Fruit fly (Drosophila melanogaster) whole organism, embryonic: Measurements from ENCODE around the gene ATPsynbeta.

Experiments
- Antp ChIP-seq: fragments of 200-800 bp; sonication (Bioruptor generic); optimal IDR thresholded peaks from 3 replicates; lab custom pipeline; 2016; ENCODE audit warnings: missing biosample characterization, missing genetic modification characterization
- Bteb2 ChIP-seq: fragments of 200-800 bp; sonication (Bioruptor generic); optimal IDR thresholded peaks from 2 replicates; lab custom pipeline; 2016; ENCODE audit warnings: missing biosample characterization, missing genetic modification characterization
- C15 ChIP-seq: fragments of 200-800 bp; sonication (Bioruptor generic); IDR thresholded peaks from 3 replicates; pipeline ENCODE4 v1.3.6; 2022; ENCODE audit warnings: missing biosample characterization, missing genetic modification characterization
- CG10209 ChIP-seq: fragments of 200-800 bp; sonication (Bioruptor generic); optimal IDR thresholded peaks from 3 replicates; lab custom pipeline; 2017; ENCODE audit warnings: missing biosample characterization, mild to moderate bottlenecking, missing genetic modification characterization, missing genetic modification reagents
- CG10274 ChIP-seq: fragments of 200-800 bp; sonication (Bioruptor generic); optimal IDR thresholded peaks from 3 replicates; lab custom pipeline; 2017; ENCODE audit warnings: missing biosample characterization, mild to moderate bottlenecking, missing genetic modification characterization
- CG10654 ChIP-seq: fragments of 200-800 bp; sonication (Bioruptor generic); optimal IDR thresholded peaks from 2 replicates; lab custom pipeline; 2016; ENCODE audit warnings: missing biosample characterization, missing genetic modification characterization
- CG11093 ChIP-seq: fragments of 200-800 bp; sonication (Bioruptor generic); IDR thresholded peaks from 3 replicates; pipeline ENCODE4 v1.3.6; 2022; ENCODE audit warnings: missing biosample characterization, missing genetic modification characterization
- CG11723 ChIP-seq: fragments of 200-800 bp; sonication (Bioruptor generic); optimal IDR thresholded peaks from 2 replicates; lab custom pipeline; 2017; ENCODE audit warnings: missing biosample characterization, mild to moderate bottlenecking, missing genetic modification characterization
- CG12104 ChIP-seq: fragments of 200-800 bp; sonication (Bioruptor generic); optimal IDR thresholded peaks from 3 replicates; lab custom pipeline; 2016; ENCODE audit warnings: missing biosample characterization, missing genetic modification characterization
- CG17829 ChIP-seq: fragments of 200-800 bp; optimal IDR thresholded peaks from 2 replicates; lab custom pipeline; 2019; ENCODE audit warnings: missing biosample characterization, mild to moderate bottlenecking, missing genetic modification characterization, moderate library complexity
- CG1792 ChIP-seq: fragments of 200-800 bp; sonication (Bioruptor generic); optimal IDR thresholded peaks from 2 replicates; lab custom pipeline; 2016; ENCODE audit warnings: missing biosample characterization, missing genetic modification characterization
- CG2199 ChIP-seq: fragments of 200-800 bp; sonication (Bioruptor generic); IDR thresholded peaks from 3 replicates; pipeline ENCODE4 v1.3.6; 2022; ENCODE audit warnings: missing biosample characterization, missing genetic modification characterization
- CG2202 ChIP-seq: fragments of 200-800 bp; sonication (Bioruptor generic); optimal IDR thresholded peaks from 2 replicates; lab custom pipeline; 2018; ENCODE audit warnings: missing biosample characterization, mild to moderate bottlenecking, missing genetic modification characterization
- CG33557 ChIP-seq: fragments of 200-800 bp; sonication (Bioruptor generic); optimal IDR thresholded peaks from 2 replicates; lab custom pipeline; 2019; ENCODE audit warnings: missing biosample characterization, mild to moderate bottlenecking, missing genetic modification characterization, moderate library complexity
- CG3726 ChIP-seq: fragments of 200-800 bp; sonication (Bioruptor generic); IDR thresholded peaks from 3 replicates; pipeline ENCODE4, ENCODE4 v1.3.6; 2022; ENCODE audit warnings: missing biosample characterization, missing genetic modification characterization
- CG4404 ChIP-seq: fragments of 200-800 bp; sonication (Bioruptor generic); IDR thresholded peaks from 2 replicates; pipeline ENCODE4 v1.3.6; 2022; ENCODE audit warnings: missing biosample characterization, missing genetic modification characterization
- CG5953 ChIP-seq: fragments of 200-800 bp; sonication (Bioruptor generic); IDR thresholded peaks from 2 replicates; pipeline ENCODE4 v1.3.6; 2022; ENCODE audit warnings: missing biosample characterization, missing genetic modification characterization
- CG6654 ChIP-seq: fragments of 200-800 bp; sonication (Bioruptor generic); optimal IDR thresholded peaks from 2 replicates; lab custom pipeline; 2017; ENCODE audit warnings: missing biosample characterization, mild to moderate bottlenecking, missing genetic modification characterization
- CG7556 ChIP-seq: fragments of 200-800 bp; sonication (Bioruptor generic); optimal IDR thresholded peaks from 2 replicates; lab custom pipeline; 2017; ENCODE audit warnings: missing biosample characterization, mild to moderate bottlenecking, missing genetic modification characterization
- CG7928 ChIP-seq: fragments of 200-800 bp; sonication (Bioruptor generic); optimal IDR thresholded peaks from 2 replicates; lab custom pipeline; 2017; ENCODE audit warnings: missing biosample characterization, mild to moderate bottlenecking, missing genetic modification characterization
- CG8478 ChIP-seq: fragments of >200 bp; optimal IDR thresholded peaks from 2 replicates; lab custom pipeline; 2018
- CG8765 ChIP-seq: fragments of 200-800 bp; sonication (Bioruptor generic); IDR thresholded peaks from 2 replicates; pipeline ENCODE4 v1.3.6; 2022; ENCODE audit warnings: missing biosample characterization, missing genetic modification characterization
- CG9215 ChIP-seq: fragments of 200-800 bp; sonication (Bioruptor generic); IDR thresholded peaks from 2 replicates; pipeline ENCODE4 v1.3.6; 2022; ENCODE audit warnings: missing biosample characterization, missing genetic modification characterization
- CG9727 ChIP-seq: fragments of 200-800 bp; sonication (Bioruptor generic); optimal IDR thresholded peaks from 3 replicates; lab custom pipeline; 2017; ENCODE audit warnings: missing biosample characterization, mild to moderate bottlenecking, missing genetic modification characterization
- D19B ChIP-seq: fragments of 200-800 bp; sonication (Bioruptor generic); optimal IDR thresholded peaks from 2 replicates; lab custom pipeline; 2017; ENCODE audit warnings: missing biosample characterization, mild to moderate bottlenecking, missing genetic modification characterization
- Doc3 ChIP-seq: fragments of 200-800 bp; sonication (Bioruptor generic); IDR thresholded peaks from 3 replicates; pipeline ENCODE4 v1.3.6; 2022; ENCODE audit warnings: missing biosample characterization, missing genetic modification characterization; ENCODE audit not compliant: partially characterized antibody
- E2f2 ChIP-seq: fragments of 200-800 bp; sonication (Bioruptor generic); IDR thresholded peaks from 2 replicates; pipeline ENCODE4 v1.3.6; 2022; ENCODE audit warnings: missing biosample characterization, missing genetic modification characterization
- Hey ChIP-seq: fragments of 200-800 bp; sonication (Bioruptor generic); optimal IDR thresholded peaks from 3 replicates; lab custom pipeline; 2018; ENCODE audit warnings: missing biosample characterization, mild to moderate bottlenecking, missing genetic modification characterization
- Hmr ChIP-seq: fragments of 200-800 bp; sonication (Bioruptor generic); optimal IDR thresholded peaks from 3 replicates; lab custom pipeline; 2017; ENCODE audit warnings: mild to moderate bottlenecking, missing biosample characterization, missing genetic modification reagents, missing genetic modification characterization
- NK7.1 ChIP-seq: fragments of 200-800 bp; sonication (Bioruptor generic); optimal IDR thresholded peaks from 3 replicates; lab custom pipeline; 2016; ENCODE audit warnings: missing biosample characterization, missing genetic modification characterization
- Nf-YC ChIP-seq: fragments of 200-800 bp; optimal IDR thresholded peaks from 3 replicates; lab custom pipeline; 2019; ENCODE audit warnings: missing biosample characterization, mild to moderate bottlenecking, missing genetic modification characterization, moderate library complexity
- Oli ChIP-seq: fragments of 200-800 bp; sonication (Bioruptor generic); optimal IDR thresholded peaks from 2 replicates; lab custom pipeline; 2018; ENCODE audit warnings: missing biosample characterization, mild to moderate bottlenecking, missing genetic modification characterization, moderate library complexity
- Poxn ChIP-seq: fragments of 200-800 bp; sonication (Bioruptor generic); IDR thresholded peaks from 2 replicates; pipeline ENCODE4 v1.3.6; 2022; ENCODE audit warnings: missing biosample characterization, missing genetic modification characterization
- Scr ChIP-seq: fragments of 200-800 bp; sonication (Bioruptor generic); IDR thresholded peaks from 2 replicates; pipeline ENCODE4 v1.3.6; 2022; ENCODE audit warnings: missing biosample characterization, missing genetic modification characterization; ENCODE audit not compliant: partially characterized antibody
- Side ChIP-seq: fragments of 200-800 bp; sonication (Bioruptor generic); optimal IDR thresholded peaks from 2 replicates; lab custom pipeline; 2016; ENCODE audit warnings: missing biosample characterization, missing genetic modification characterization
- Sin3A ChIP-seq: fragments of >200 bp; optimal IDR thresholded peaks from 2 replicates; lab custom pipeline; 2018
- TFAM ChIP-seq: fragments of 200-800 bp; sonication (Bioruptor generic); optimal IDR thresholded peaks from 2 replicates; lab custom pipeline; 2017; ENCODE audit warnings: missing biosample characterization, missing genetic modification characterization, inconsistent platforms
- Taf1 ChIP-seq: fragments of 200-800 bp; sonication (Bioruptor generic); IDR thresholded peaks from 2 replicates; pipeline ENCODE4 v1.3.6; 2022; ENCODE audit warnings: missing biosample characterization, missing genetic modification characterization
- aop ChIP-seq: fragments of 200-800 bp; sonication (Bioruptor generic); IDR thresholded peaks from 2 replicates; pipeline ENCODE4 v1.3.6; 2022; ENCODE audit warnings: missing biosample characterization, missing genetic modification characterization
- bab2 ChIP-seq: fragments of 200-800 bp; sonication (Bioruptor generic); optimal IDR thresholded peaks from 2 replicates; lab custom pipeline; 2016; ENCODE audit warnings: missing biosample characterization, missing genetic modification characterization
- btn ChIP-seq: fragments of 200-800 bp; sonication (Bioruptor generic); optimal IDR thresholded peaks from 2 replicates; lab custom pipeline; 2016; ENCODE audit warnings: missing biosample characterization, missing genetic modification characterization
- danr ChIP-seq: fragments of 200-800 bp; sonication (Bioruptor generic); IDR thresholded peaks from 2 replicates; pipeline ENCODE4 v1.3.6; 2022; ENCODE audit warnings: missing biosample characterization, missing genetic modification characterization
- esg ChIP-seq: fragments of 200-800 bp; sonication (Bioruptor generic); conservative IDR thresholded peaks from 2 replicates; pipeline ENCODE4 v1.3.6; 2022; ENCODE audit warnings: missing biosample characterization, missing genetic modification characterization
- gsb-n ChIP-seq: fragments of 200-800 bp; sonication (Bioruptor generic); optimal IDR thresholded peaks from 3 replicates; lab custom pipeline; 2018; ENCODE audit warnings: missing biosample characterization, mild to moderate bottlenecking, missing genetic modification characterization
- gt ChIP-seq: fragments of 200-800 bp; sonication (Bioruptor generic); IDR thresholded peaks from 2 replicates; pipeline ENCODE4 v1.3.6; 2022; ENCODE audit warnings: missing biosample characterization, missing genetic modification characterization
- luna ChIP-seq: fragments of 200-800 bp; sonication (Bioruptor generic); optimal IDR thresholded peaks from 2 replicates; lab custom pipeline; 2016; ENCODE audit warnings: missing biosample characterization, missing genetic modification characterization
- mld ChIP-seq: fragments of 200-800 bp; sonication (Bioruptor generic); IDR thresholded peaks from 3 replicates; pipeline ENCODE4 v1.3.6; 2022; ENCODE audit warnings: missing biosample characterization, missing genetic modification characterization; ENCODE audit not compliant: partially characterized antibody
- otp ChIP-seq: fragments of 200-800 bp; sonication (Bioruptor generic); IDR thresholded peaks from 3 replicates; pipeline ENCODE4, ENCODE4 v1.3.6; 2022; ENCODE audit warnings: missing biosample characterization, missing genetic modification characterization
- pb ChIP-seq: fragments of 200-800 bp; sonication (Bioruptor generic); optimal IDR thresholded peaks from 3 replicates; lab custom pipeline; 2016; ENCODE audit warnings: missing biosample characterization, missing genetic modification characterization
- peb ChIP-seq: fragments of 200-800 bp; sonication (Bioruptor generic); IDR thresholded peaks from 2 replicates; pipeline ENCODE4 v1.3.6; 2022; ENCODE audit warnings: missing biosample characterization, missing genetic modification characterization
- row ChIP-seq: fragments of 200-800 bp; sonication (Bioruptor generic); IDR thresholded peaks from 3 replicates; pipeline ENCODE4 v1.3.6; 2022; ENCODE audit warnings: missing biosample characterization, missing genetic modification characterization
- shn ChIP-seq: fragments of 200-800 bp; sonication (Bioruptor generic); optimal IDR thresholded peaks from 3 replicates; lab custom pipeline; 2016; ENCODE audit warnings: missing biosample characterization, missing genetic modification characterization
- sisA ChIP-seq: fragments of 200-800 bp; sonication (Bioruptor generic); IDR thresholded peaks from 2 replicates; pipeline ENCODE4 v1.3.6; 2022; ENCODE audit warnings: missing biosample characterization, missing genetic modification characterization
- tgo ChIP-seq: fragments of 200-800 bp; sonication (Bioruptor generic); IDR thresholded peaks from 3 replicates; pipeline ENCODE4 v1.3.6; 2022; ENCODE audit warnings: missing biosample characterization, missing genetic modification characterization

The ATPsynbeta gene

dm6 chr4:1030692-1031110, 583 bp upstream of the ATPsynbeta start (continued):
- TF ChIP-seq CG7928 (GFP tag; lab: Kevin White, UChicago), result no peak
- TF ChIP-seq CG7556 (GFP tag; lab: Kevin White, UChicago), result no peak
- no peak for TF ChIP-seq luna (GFP tag; lab: Kevin White, UChicago)
- no peak for TF ChIP-seq Bteb2 (GFP tag; lab: Kevin White, UChicago)
- no peak for TF ChIP-seq CG10654 (GFP tag; lab: Kevin White, UChicago)
- TF ChIP-seq E2f2 (GFP tag; lab: Robert Waterston, UW), result no peak
- TF ChIP-seq CG33557 (GFP tag; lab: Kevin White, UChicago), result peak; percentile 4
- TF ChIP-seq pb (GFP tag; lab: Kevin White, UChicago), result no peak
- TF ChIP-seq CG2202, result no peak
- no peak for TF ChIP-seq CG4404
- TF ChIP-seq CG11723, result peak; percentile 43
- peak; percentile 18 for TF ChIP-seq CG17829 (tag; lab: Kevin White, UChicago)
- peak; percentile 66 for TF ChIP-seq Scr (GFP tag; lab: Robert Waterston, UW)
- TF ChIP-seq CG8478 (lab: Kevin White, UChicago), result no peak
- TF ChIP-seq CG6654 (GFP tag; lab: Kevin White, UChicago), result no peak
- no peak for TF ChIP-seq Poxn (GFP tag; lab: Robert Waterston, UW)
- TF ChIP-seq bab2 (GFP tag; lab: Kevin White, UChicago), result peak; percentile 14
- TF ChIP-seq peb (GFP tag; lab: Robert Waterston, UW), result no peak
- TF ChIP-seq Side (GFP tag; lab: Kevin White, UChicago), result no peak
- TF ChIP-seq Taf1 (GFP tag; lab: Robert Waterston, UW), result no peak
- TF ChIP-seq gt (GFP tag; lab: Robert Waterston, UW), result no peak
- TF ChIP-seq mld (GFP tag; lab: Robert Waterston, UW), result peak; percentile 68; the same call in 1 of the 3 replicates
- no peak for TF ChIP-seq CG3726 (GFP tag; lab: Robert Waterston, UW)
- TF ChIP-seq CG5953 (GFP tag; lab: Robert Waterston, UW), result no peak
- no peak for TF ChIP-seq TFAM (GFP tag; lab: Kevin White, UChicago)
- TF ChIP-seq CG11093, result no peak
- TF ChIP-seq Hmr (GFP tag; lab: Kevin White, UChicago), result no peak
- TF ChIP-seq sisA, result no peak
- TF ChIP-seq CG8765 (GFP tag; lab: Robert Waterston, UW), result no peak
- TF ChIP-seq Oli (tag; lab: Kevin White, UChicago), result no peak
- TF ChIP-seq CG1792 (GFP tag; lab: Kevin White, UChicago), result no peak
- 0 out of 3 replicates have a peak, but pooled peaks have one; percentile 25 for TF ChIP-seq tgo
- no peak for TF ChIP-seq CG10209 (GFP tag; lab: Kevin White, UChicago)
- TF ChIP-seq row (GFP tag; lab: Robert Waterston, UW), result peak; percentile 76
- TF ChIP-seq esg (GFP tag; lab: Robert Waterston, UW), result no peak
- TF ChIP-seq Doc3 (GFP tag; lab: Robert Waterston, UW), result peak; percentile 44; the same call in 1 of the 3 replicates
- TF ChIP-seq otp (GFP tag; lab: Robert Waterston, UW), result no peak
- no peak for TF ChIP-seq CG12104 (GFP tag; lab: Kevin White, UChicago)
- no peak for TF ChIP-seq CG2199 (GFP tag; lab: Robert Waterston, UW)
- no peak for TF ChIP-seq Hey (tag; lab: Kevin White, UChicago)
- TF ChIP-seq shn (GFP tag; lab: Kevin White, UChicago), result peak; percentile 21
- no peak for TF ChIP-seq Sin3A (lab: Kevin White, UChicago)
- TF ChIP-seq C15 (GFP tag; lab: Robert Waterston, UW), result no peak
- TF ChIP-seq CG9727 (GFP tag; lab: Kevin White, UChicago), result no peak
- TF ChIP-seq Antp (GFP tag; lab: Kevin White, UChicago), result no peak
- no peak for TF ChIP-seq btn
- no peak for TF ChIP-seq CG10274 (GFP tag; lab: Kevin White, UChicago)
- TF ChIP-seq gsb-n (tag; lab: Kevin White, UChicago), result no peak
- TF ChIP-seq aop, result no peak
- no peak for TF ChIP-seq D19B (GFP tag; lab: Kevin White, UChicago)
- TF ChIP-seq danr, result no peak
- no peak for TF ChIP-seq NK7.1 (GFP tag; lab: Kevin White, UChicago)
- TF ChIP-seq Nf-YC (tag; lab: Kevin White, UChicago), result peak; percentile 9
- TF ChIP-seq CG9215 (GFP tag; lab: Robert Waterston, UW), result no peak
